Worm (Caenorhabditis elegans) whole organism, midembryonic: ENCODE data around the gene K10C2.7.

Source experiments
- T22C8.4 ChIP-seq: fragments of 200-800 bp; sonication (Bioruptor generic); IDR thresholded peaks from 2 replicates; pipeline ENCODE4 v1.3.6; 2022; ENCODE audit warnings: missing genetic modification characterization, missing compliant biosample characterization
- cog-1 ChIP-seq: sonication (generic microtip); optimal IDR thresholded peaks from 2 replicates; lab custom pipeline; 2016; ENCODE audit warnings: missing genetic modification characterization, missing compliant biosample characterization
- flt-1 ChIP-seq: fragments of 200-800 bp; sonication (Bioruptor generic); IDR thresholded peaks from 2 replicates; pipeline ENCODE4 v1.3.6; 2022; ENCODE audit warnings: missing genetic modification characterization, missing compliant biosample characterization
- tab-1 ChIP-seq: fragments of 200-800 bp; sonication (Bioruptor generic); IDR thresholded peaks from 2 replicates; pipeline ENCODE4 v1.3.6; 2022; ENCODE audit warnings: missing genetic modification characterization, missing compliant biosample characterization
- ztf-23 ChIP-seq: fragments of 200-800 bp; sonication (Bioruptor generic); IDR thresholded peaks from 2 replicates; pipeline ENCODE4 v1.3.6; 2022; ENCODE audit warnings: missing genetic modification reagents, missing genetic modification characterization, missing compliant biosample characterization
- ztf-29 ChIP-seq: fragments of 200-800 bp; sonication (Bioruptor generic); IDR thresholded peaks from 2 replicates; pipeline ENCODE4 v1.3.6; 2022; ENCODE audit warnings: missing genetic modification reagents, missing genetic modification characterization, missing compliant biosample characterization

- TF ChIP-seq cog-1 (tag; lab: Kevin White, UChicago) (no peak), flt-1 (no peak), ztf-29 (GFP tag; lab: Robert Waterston, UW) (no peak), ztf-23 (GFP tag; lab: Robert Waterston, UW) (no peak), T22C8.4 (GFP tag; lab: Robert Waterston, UW) (no peak), tab-1 (GFP tag; lab: Robert Waterston, UW) (no peak)
Observed at ce11 chrX:6458001-6458400, 14.7 kb upstream of the K10C2.7 start.
